Fruit fly (Drosophila melanogaster) whole organism, embryonic: Measurements from ENCODE around the gene CG43175.

Source experiments
- Bteb2 ChIP-seq: fragments of 200-800 bp; sonication (Bioruptor generic); optimal IDR thresholded peaks from 2 replicates; lab custom pipeline; 2016; ENCODE audit warnings: missing biosample characterization, missing genetic modification characterization
- CG1024 ChIP-seq: fragments of 200-800 bp; sonication (Bioruptor generic); IDR thresholded peaks from 2 replicates; pipeline ENCODE4 v1.3.6; 2022; ENCODE audit warnings: missing biosample characterization, missing genetic modification characterization
- CG10267 ChIP-seq: fragments of 200-800 bp; sonication (Bioruptor generic); optimal IDR thresholded peaks from 2 replicates; lab custom pipeline; 2018; ENCODE audit warnings: missing biosample characterization, mild to moderate bottlenecking, missing genetic modification characterization, moderate library complexity
- CG10462 ChIP-seq: fragments of 200-800 bp; sonication (Bioruptor generic); optimal IDR thresholded peaks from 2 replicates; lab custom pipeline; 2016; ENCODE audit warnings: missing biosample characterization, missing genetic modification characterization
- CG10979 ChIP-seq: fragments of 200-800 bp; sonication (Bioruptor generic); optimal IDR thresholded peaks from 2 replicates; lab custom pipeline; 2018; ENCODE audit warnings: missing biosample characterization, mild to moderate bottlenecking, missing genetic modification characterization, moderate library complexity
- CG12659 ChIP-seq: fragments of 200-800 bp; sonication (Bioruptor generic); optimal IDR thresholded peaks from 3 replicates; lab custom pipeline; 2017; ENCODE audit warnings: mild to moderate bottlenecking, missing biosample characterization, missing genetic modification reagents, missing genetic modification characterization
- CG13287 ChIP-seq: fragments of 200-800 bp; sonication (Bioruptor generic); IDR thresholded peaks from 2 replicates; pipeline ENCODE4 v1.3.6; 2022; ENCODE audit warnings: missing biosample characterization, missing genetic modification characterization; ENCODE audit not compliant: partially characterized antibody
- CG15011 ChIP-seq: fragments of 200-800 bp; sonication (Bioruptor generic); optimal IDR thresholded peaks from 3 replicates; lab custom pipeline; 2018; ENCODE audit warnings: missing biosample characterization, mild to moderate bottlenecking, missing genetic modification characterization
- CG16863 ChIP-seq: fragments of 200-800 bp; sonication (Bioruptor generic); optimal IDR thresholded peaks from 3 replicates; lab custom pipeline; 2016; ENCODE audit warnings: missing biosample characterization, missing genetic modification characterization
- CG17829 ChIP-seq: fragments of 200-800 bp; optimal IDR thresholded peaks from 2 replicates; lab custom pipeline; 2019; ENCODE audit warnings: missing biosample characterization, mild to moderate bottlenecking, missing genetic modification characterization, moderate library complexity
- CG18011 ChIP-seq: fragments of 200-800 bp; sonication (Bioruptor generic); optimal IDR thresholded peaks from 2 replicates; lab custom pipeline; 2017; ENCODE audit warnings: missing biosample characterization, missing genetic modification characterization, mild to moderate bottlenecking, moderate library complexity, missing genotype
- CG18619 ChIP-seq: fragments of 200-800 bp; sonication (Bioruptor generic); optimal IDR thresholded peaks from 3 replicates; lab custom pipeline; 2017; ENCODE audit warnings: missing biosample characterization, mild to moderate bottlenecking, missing genetic modification characterization
- CG18764 ChIP-seq: fragments of 200-800 bp; sonication (Bioruptor generic); optimal IDR thresholded peaks from 3 replicates; lab custom pipeline; 2016; ENCODE audit warnings: missing biosample characterization, missing genetic modification characterization
- CG2202 ChIP-seq: fragments of 200-800 bp; sonication (Bioruptor generic); optimal IDR thresholded peaks from 2 replicates; lab custom pipeline; 2018; ENCODE audit warnings: missing biosample characterization, mild to moderate bottlenecking, missing genetic modification characterization
- CG30403 ChIP-seq: fragments of 200-800 bp; sonication (Bioruptor generic); optimal IDR thresholded peaks from 3 replicates; lab custom pipeline; 2016; ENCODE audit warnings: missing biosample characterization, missing genetic modification characterization
- CG5180 ChIP-seq: fragments of 200-800 bp; sonication (Bioruptor generic); optimal IDR thresholded peaks from 3 replicates; lab custom pipeline; 2017; ENCODE audit warnings: missing biosample characterization, missing genetic modification characterization, mild to moderate bottlenecking, moderate library complexity, missing genetic modification reagents
- CG8765 ChIP-seq: fragments of 200-800 bp; sonication (Bioruptor generic); IDR thresholded peaks from 2 replicates; pipeline ENCODE4 v1.3.6; 2022; ENCODE audit warnings: missing biosample characterization, missing genetic modification characterization
- Dbx ChIP-seq: fragments of 200-800 bp; sonication (Bioruptor generic); IDR thresholded peaks from 3 replicates; pipeline ENCODE4 v1.3.6; 2022; ENCODE audit warnings: missing biosample characterization, missing genetic modification characterization
- Doc3 ChIP-seq: fragments of 200-800 bp; sonication (Bioruptor generic); IDR thresholded peaks from 3 replicates; pipeline ENCODE4 v1.3.6; 2022; ENCODE audit warnings: missing biosample characterization, missing genetic modification characterization; ENCODE audit not compliant: partially characterized antibody
- HLH4C ChIP-seq: fragments of 200-800 bp; sonication (Bioruptor generic); IDR thresholded peaks from 3 replicates; pipeline ENCODE4 v1.3.6; 2022; ENCODE audit warnings: missing biosample characterization, missing genetic modification characterization; ENCODE audit not compliant: partially characterized antibody
- Hr51 ChIP-seq, 2 experiments: fragments of 200-800 bp; sonication (Bioruptor generic); optimal IDR thresholded peaks; 2 replicates in 1 of 2; 3 replicates in 1 of 2; lab custom pipeline; 2016 to 2018; ENCODE audit warnings: missing biosample characterization in 2 of 2, missing genetic modification characterization in 2 of 2, mild to moderate bottlenecking in 1 of 2, moderate library complexity in 1 of 2
- Kr ChIP-seq: fragments of 200-800 bp; sonication (Bioruptor generic); optimal IDR thresholded peaks from 2 replicates; lab custom pipeline; 2017; ENCODE audit warnings: missing biosample characterization, mild to moderate bottlenecking, missing genetic modification characterization
- Lim3 ChIP-seq: fragments of 200-800 bp; sonication (Bioruptor generic); IDR thresholded peaks from 2 replicates; pipeline ENCODE4 v1.3.6; 2022; ENCODE audit warnings: missing biosample characterization, missing genetic modification characterization
- Myb ChIP-seq: fragments of 200-800 bp; sonication (Bioruptor generic); optimal IDR thresholded peaks from 2 replicates; lab custom pipeline; 2016; ENCODE audit warnings: missing biosample characterization, missing genetic modification characterization
- NC2β ChIP-seq: fragments of 200-800 bp; sonication (Bioruptor generic); optimal IDR thresholded peaks from 2 replicates; lab custom pipeline; 2016; ENCODE audit warnings: missing biosample characterization, missing genetic modification characterization
- Oaz ChIP-seq: fragments of 200-800 bp; sonication (Bioruptor generic); IDR thresholded peaks from 2 replicates; pipeline ENCODE4 v1.3.6; 2022; ENCODE audit warnings: missing biosample characterization, missing genetic modification characterization
- Xrp1 ChIP-seq: fragments of 200-800 bp; sonication (Bioruptor generic); IDR thresholded peaks from 2 replicates; pipeline ENCODE4 v1.3.6; 2022; ENCODE audit warnings: missing biosample characterization, missing genetic modification characterization
- bcd ChIP-seq: fragments of 200-800 bp; sonication (Bioruptor generic); optimal IDR thresholded peaks from 2 replicates; lab custom pipeline; 2017; ENCODE audit warnings: missing biosample characterization, mild to moderate bottlenecking, missing genetic modification characterization
- bowl ChIP-seq: fragments of 200-800 bp; sonication (Bioruptor generic); IDR thresholded peaks from 2 replicates; pipeline ENCODE4 v1.3.6; 2022; ENCODE audit warnings: missing biosample characterization, missing genetic modification characterization
- dmrt11E ChIP-seq: fragments of 200-800 bp; sonication (Bioruptor generic); optimal IDR thresholded peaks from 3 replicates; lab custom pipeline; 2018; ENCODE audit warnings: missing biosample characterization, mild to moderate bottlenecking, missing genetic modification characterization, moderate library complexity
- emc ChIP-seq: fragments of 200-800 bp; sonication (Bioruptor generic); optimal IDR thresholded peaks from 2 replicates; lab custom pipeline; 2016; ENCODE audit warnings: missing biosample characterization, missing genetic modification characterization
- fd3F ChIP-seq: fragments of 200-800 bp; sonication (Bioruptor generic); optimal IDR thresholded peaks from 2 replicates; lab custom pipeline; 2018; ENCODE audit warnings: missing biosample characterization, mild to moderate bottlenecking, missing genetic modification characterization, moderate library complexity
- ftz-f1 ChIP-seq: fragments of 200-800 bp; sonication (Bioruptor generic); optimal IDR thresholded peaks from 2 replicates; lab custom pipeline; 2016; ENCODE audit warnings: missing biosample characterization, missing genetic modification characterization
- fu2 ChIP-seq: fragments of 200-800 bp; sonication (Bioruptor generic); optimal IDR thresholded peaks from 2 replicates; lab custom pipeline; 2016; ENCODE audit warnings: missing biosample characterization, missing genetic modification characterization
- gcm ChIP-seq: fragments of 200-800 bp; sonication (Bioruptor generic); optimal IDR thresholded peaks from 2 replicates; lab custom pipeline; 2019; ENCODE audit warnings: missing biosample characterization, mild to moderate bottlenecking, missing genetic modification characterization, moderate library complexity
- gfzf ChIP-seq: fragments of 200-800 bp; sonication (Bioruptor generic); optimal IDR thresholded peaks from 2 replicates; lab custom pipeline; 2016; ENCODE audit warnings: missing biosample characterization, mild to moderate bottlenecking, missing genetic modification characterization, moderate library complexity
- grau ChIP-seq: fragments of 200-800 bp; optimal IDR thresholded peaks from 3 replicates; lab custom pipeline; 2019; ENCODE audit warnings: missing biosample characterization, mild to moderate bottlenecking, missing genetic modification characterization, moderate library complexity
- h ChIP-seq: fragments of >200 bp; optimal IDR thresholded peaks from 2 replicates; lab custom pipeline; 2017
- ham ChIP-seq: fragments of 200-800 bp; sonication (Bioruptor generic); IDR thresholded peaks from 2 replicates; pipeline ENCODE4 v1.3.6; 2022; ENCODE audit warnings: missing biosample characterization, missing genetic modification characterization
- ken ChIP-seq: fragments of 200-800 bp; sonication (Bioruptor generic); IDR thresholded peaks from 3 replicates; pipeline ENCODE4 v1.3.6; 2022; ENCODE audit warnings: missing biosample characterization, missing genetic modification characterization
- mam ChIP-seq: fragments of 200-800 bp; sonication (Bioruptor generic); optimal IDR thresholded peaks from 3 replicates; lab custom pipeline; 2016; ENCODE audit warnings: missing biosample characterization, missing genetic modification characterization
- sens-2 ChIP-seq: fragments of 200-800 bp; sonication (Bioruptor generic); IDR thresholded peaks from 2 replicates; pipeline ENCODE4 v1.3.6; 2022; ENCODE audit warnings: missing biosample characterization, missing genetic modification characterization
- seq ChIP-seq: fragments of 200-800 bp; sonication (Bioruptor generic); IDR thresholded peaks from 2 replicates; pipeline ENCODE4 v1.3.6; 2022; ENCODE audit warnings: missing biosample characterization, missing genetic modification characterization
- slp2 ChIP-seq: fragments of 200-800 bp; sonication (Bioruptor generic); optimal IDR thresholded peaks from 2 replicates; lab custom pipeline; 2016; ENCODE audit warnings: missing biosample characterization, missing genetic modification characterization
- sna ChIP-seq: fragments of 200-800 bp; sonication (Bioruptor generic); IDR thresholded peaks from 2 replicates; pipeline ENCODE4 v1.3.6; 2022; ENCODE audit warnings: missing biosample characterization, missing genetic modification characterization; ENCODE audit not compliant: partially characterized antibody
- sqz ChIP-seq: fragments of 200-800 bp; sonication (Bioruptor generic); optimal IDR thresholded peaks from 3 replicates; lab custom pipeline; 2018; ENCODE audit warnings: missing biosample characterization, mild to moderate bottlenecking, missing genetic modification characterization
- trem ChIP-seq: fragments of 200-800 bp; optimal IDR thresholded peaks from 3 replicates; lab custom pipeline; 2019; ENCODE audit warnings: missing biosample characterization, mild to moderate bottlenecking, missing genetic modification characterization, moderate library complexity
- twi ChIP-seq: fragments of 200-800 bp; optimal IDR thresholded peaks from 2 replicates; lab custom pipeline; 2019; ENCODE audit warnings: missing biosample characterization, mild to moderate bottlenecking, missing genetic modification characterization, moderate library complexity
- unpg ChIP-seq: fragments of 200-800 bp; sonication (Bioruptor generic); optimal IDR thresholded peaks from 3 replicates; lab custom pipeline; 2018; ENCODE audit warnings: missing biosample characterization, mild to moderate bottlenecking, missing genetic modification characterization, moderate library complexity
- wor ChIP-seq: fragments of 200-800 bp; sonication (Bioruptor generic); IDR thresholded peaks from 2 replicates; pipeline ENCODE4 v1.3.6; 2022; ENCODE audit warnings: missing biosample characterization, missing genetic modification characterization
- yki ChIP-seq: fragments of >200 bp; optimal IDR thresholded peaks from 3 replicates; lab custom pipeline; 2018
- zfh1 ChIP-seq: fragments of 200-800 bp; sonication (Bioruptor generic); IDR thresholded peaks from 3 replicates; pipeline ENCODE4 v1.3.6; 2022; ENCODE audit warnings: missing biosample characterization, missing genetic modification characterization

CG43175 gene

DNA sequence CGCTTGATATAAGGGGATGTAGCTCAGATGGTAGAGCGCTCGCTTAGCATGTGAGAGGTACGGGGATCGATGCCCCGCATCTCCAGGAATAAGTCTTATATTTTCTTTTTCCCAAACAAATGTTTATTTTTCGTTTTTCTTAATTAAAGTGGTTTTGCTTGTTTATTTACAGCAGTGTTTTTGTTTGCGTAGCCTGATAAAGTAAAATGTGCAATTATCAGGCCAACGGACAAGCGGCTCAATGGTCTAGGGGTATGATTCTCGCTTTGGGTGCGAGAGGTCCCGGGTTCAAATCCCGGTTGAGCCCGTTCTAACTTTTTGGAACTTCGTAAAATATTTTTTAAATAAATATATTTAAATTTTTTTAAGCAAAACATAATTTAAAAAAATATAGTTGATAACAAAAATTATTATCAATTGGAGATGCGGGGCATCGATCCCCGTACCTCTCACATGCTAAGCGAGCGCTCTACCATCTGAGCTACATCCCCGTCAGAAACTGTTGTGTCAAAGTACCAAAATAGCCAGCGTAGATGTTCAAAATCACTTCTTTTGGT lies 10.7 kb upstream of the CG43175 start (continued):
- TF ChIP-seq Kr (GFP tag; lab: Kevin White, UChicago) (no peak), CG30403 (GFP tag; lab: Kevin White, UChicago) (no peak), wor (GFP tag; lab: Robert Waterston, UW) (no peak), zfh1 (GFP tag; lab: Robert Waterston, UW) (no peak), slp2 (GFP tag; lab: Kevin White, UChicago) (no peak), bowl (GFP tag; lab: Robert Waterston, UW) (no peak), CG17829 (tag; lab: Kevin White, UChicago) (peak; percentile 56), Myb (GFP tag; lab: Kevin White, UChicago) (no peak), sqz (GFP tag; lab: Kevin White, UChicago) (peak; percentile 48), CG12659 (no peak), Bteb2 (GFP tag; lab: Kevin White, UChicago) (no peak), CG18011 (GFP tag; lab: Kevin White, UChicago) (no peak), Oaz (GFP tag; lab: Robert Waterston, UW) (no peak), Dbx (no peak), CG10979 (peak; percentile 31), fd3F (GFP tag; lab: Kevin White, UChicago) (no peak), CG2202 (tag; lab: Kevin White, UChicago) (no peak), grau (peak; percentile 9), unpg (GFP tag; lab: Kevin White, UChicago) (peak; percentile 4), bcd (no peak), CG16863 (no peak), CG15011 (no peak), Doc3 (GFP tag; lab: Robert Waterston, UW) (peak; percentile 49; the same call in 1 of the 3 replicates), CG18619 (GFP tag; lab: Kevin White, UChicago) (no peak), h (lab: Kevin White, UChicago) (no peak), Xrp1 (GFP tag; lab: Robert Waterston, UW) (peak; percentile 40; the same call in 1 of the 2 replicates), CG18764 (GFP tag; lab: Kevin White, UChicago) (no peak), gfzf (GFP tag; lab: Kevin White, UChicago) (no peak), ftz-f1 (GFP tag; lab: Kevin White, UChicago) (no peak), seq (GFP tag; lab: Robert Waterston, UW) (no peak), sna (peak; percentile 84), HLH4C (GFP tag; lab: Robert Waterston, UW) (peak; percentile 89), fu2 (GFP tag; lab: Kevin White, UChicago) (no peak), CG1024 (GFP tag; lab: Robert Waterston, UW) (no peak), twi (tag; lab: Kevin White, UChicago) (no peak), CG8765 (GFP tag; lab: Robert Waterston, UW) (no peak), NC2β (no peak), mam (no peak), CG5180 (GFP tag; lab: Kevin White, UChicago) (no peak), dmrt11E (tag; lab: Kevin White, UChicago) (no peak), yki (no peak), CG10462 (no peak), Hr51 (GFP tag; optimal IDR thresholded peaks at IDR 0.05; lab: Kevin White, UChicago) (no peak), sens-2 (no peak), trem (tag; lab: Kevin White, UChicago) (no peak), Lim3 (no peak), emc (no peak), ken (GFP tag; lab: Robert Waterston, UW) (no peak), CG13287 (GFP tag; lab: Robert Waterston, UW) (peak; percentile 68), gcm (GFP tag; lab: Kevin White, UChicago) (peak; percentile 51), CG10267 (tag; lab: Kevin White, UChicago) (peak; percentile 39), ham (GFP tag; lab: Robert Waterston, UW) (no peak)
